Fruit fly (Drosophila melanogaster): ENCODE measurements around the gene BRWD3.

DNA sequence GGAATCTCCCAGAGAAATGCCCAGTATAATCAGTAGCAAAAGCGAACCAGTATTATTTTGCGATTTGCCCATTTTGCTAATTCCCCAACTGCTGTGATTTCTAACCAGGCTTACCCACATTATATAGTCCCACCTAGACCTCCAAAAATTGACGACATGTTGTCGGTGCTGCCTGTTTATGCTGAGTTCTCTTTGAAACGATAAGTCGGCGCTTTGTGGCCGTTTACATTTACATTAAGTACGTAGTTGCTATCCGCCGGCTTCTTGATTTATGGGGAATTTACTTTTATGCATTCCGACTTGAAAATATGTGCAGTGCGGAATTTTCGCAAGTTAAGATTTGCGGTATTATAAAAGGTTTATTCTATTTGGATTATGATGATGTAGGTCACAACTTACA, 24.5 kb upstream of the BRWD3 start, which contains the start of gene CG5715:
- TF ChIP-seq fd96Ca (GFP tag; IDR thresholded peaks at IDR 0.05) (no peak), EcR (GFP tag; optimal IDR thresholded peaks at IDR 0.05) (no peak)

Measured in whole organism, pupa.